Fruit fly (Drosophila melanogaster): Measurements from ENCODE around the gene TTLL1B.

Gene TTLL1B

dm6 chr3L:4624371-4625154, 23.5 kb upstream of the TTLL1B start (continued):
- peak; percentile 64 for TF ChIP-seq HmgD (GFP tag; optimal IDR thresholded peaks at IDR 0.05)
- peak; percentile 45; the same call in 1 of the 2 replicates for TF ChIP-seq dimm (GFP tag; IDR thresholded peaks at IDR 0.05)
- peak; percentile 69; the same call in 1 of the 2 replicates for TF ChIP-seq ro (GFP tag; IDR thresholded peaks at IDR 0.05)
- TF ChIP-seq maf-S (GFP tag; optimal IDR thresholded peaks at IDR 0.05) = peak; percentile 75
- TF ChIP-seq CG7839 (tag; optimal IDR thresholded peaks at IDR 0.05) = peak; percentile 95
- TF ChIP-seq Gsc (GFP tag; IDR thresholded peaks at IDR 0.05) = no peak; the same call in 1 of the 2 replicates
- TF ChIP-seq nau (GFP tag; optimal IDR thresholded peaks at IDR 0.05) = peak; percentile 82
- TF ChIP-seq CG9437 (GFP tag; optimal IDR thresholded peaks at IDR 0.05) = peak; percentile 88
- TF ChIP-seq CG16815 (GFP tag; optimal IDR thresholded peaks at IDR 0.05) = peak; percentile 80
- no peak for TF ChIP-seq twi (tag; optimal IDR thresholded peaks at IDR 0.05)
- TF ChIP-seq Bteb2 (GFP tag; optimal IDR thresholded peaks at IDR 0.05) = peak; percentile 67
- TF ChIP-seq Oli (tag; optimal IDR thresholded peaks at IDR 0.05) = peak; percentile 93
- TF ChIP-seq ind (GFP tag; optimal IDR thresholded peaks at IDR 0.05) = peak; percentile 90
- TF ChIP-seq yki (optimal IDR thresholded peaks at IDR 0.05) = no peak
- no peak for TF ChIP-seq tna (GFP tag; IDR thresholded peaks at IDR 0.05; ENCODE audit: partially characterized antibody)
- TF ChIP-seq amos (GFP tag; IDR thresholded peaks at IDR 0.05; ENCODE audit: partially characterized antibody) = no peak
- peak; percentile 65 for TF ChIP-seq CG6654 (GFP tag; optimal IDR thresholded peaks at IDR 0.05)
- TF ChIP-seq CG2875 (GFP tag; optimal IDR thresholded peaks at IDR 0.05) = peak; percentile 63
- peak; percentile 66 for TF ChIP-seq CG14667 (GFP tag; IDR thresholded peaks at IDR 0.05)
- peak; percentile 67 for TF ChIP-seq btn (GFP tag; optimal IDR thresholded peaks at IDR 0.05)
- TF ChIP-seq Gug (GFP tag; IDR thresholded peaks at IDR 0.05) = peak; percentile 77
- peak; percentile 66 for TF ChIP-seq CG18011 (GFP tag; optimal IDR thresholded peaks at IDR 0.05)
- TF ChIP-seq gce (GFP tag; IDR thresholded peaks at IDR 0.05) = peak; percentile 80
- peak; percentile 70 for TF ChIP-seq fd64A (GFP tag; optimal IDR thresholded peaks at IDR 0.05)
- no peak for TF ChIP-seq stwl (tag; optimal IDR thresholded peaks at IDR 0.05)
- TF ChIP-seq HLH54F (GFP tag; optimal IDR thresholded peaks at IDR 0.05) = peak; percentile 74
- peak; percentile 57 for TF ChIP-seq Mad (GFP tag; optimal IDR thresholded peaks at IDR 0.05)
- TF ChIP-seq Trl (optimal IDR thresholded peaks at IDR 0.05) = peak; percentile 60 to 65
- TF ChIP-seq Trl (GFP tag; optimal IDR thresholded peaks at IDR 0.05) = peak; percentile 56
- peak; percentile 81 for TF ChIP-seq CG4854 (GFP tag; optimal IDR thresholded peaks at IDR 0.05)
- TF ChIP-seq CG13894 (tag; optimal IDR thresholded peaks at IDR 0.05) = peak; percentile 71
- TF ChIP-seq bcd (GFP tag; optimal IDR thresholded peaks at IDR 0.05) = peak; percentile 90
- peak; percentile 50 for TF ChIP-seq kni (GFP tag; optimal IDR thresholded peaks at IDR 0.05)
- TF ChIP-seq CG10431 (GFP tag; optimal IDR thresholded peaks at IDR 0.05) = peak; percentile 43
- peak; percentile 91 for TF ChIP-seq Ssrp (tag; optimal IDR thresholded peaks at IDR 0.05)
- peak; percentile 75 for TF ChIP-seq CG1647 (GFP tag; optimal IDR thresholded peaks at IDR 0.05)
- peak; percentile 58 for TF ChIP-seq sd (tag; optimal IDR thresholded peaks at IDR 0.05)
- TF ChIP-seq crp (GFP tag; optimal IDR thresholded peaks at IDR 0.05) = peak in 1 of 2 experiments; percentile 37
- peak; percentile 88 for TF ChIP-seq Aef1 (GFP tag; IDR thresholded peaks at IDR 0.05)
- TF ChIP-seq CG6765 (GFP tag; optimal IDR thresholded peaks at IDR 0.05) = peak; percentile 65
- TF ChIP-seq CG15601 (tag; optimal IDR thresholded peaks at IDR 0.05) = peak; percentile 85
- peak; percentile 33; the same call in 1 of the 2 replicates for TF ChIP-seq NFAT (GFP tag; IDR thresholded peaks at IDR 0.05)
- TF ChIP-seq CG9727 (GFP tag; optimal IDR thresholded peaks at IDR 0.05) = peak; percentile 89
- TF ChIP-seq CG2202 (tag; optimal IDR thresholded peaks at IDR 0.05) = peak; percentile 56
- peak; percentile 77 for TF ChIP-seq CG4730 (GFP tag; IDR thresholded peaks at IDR 0.05)
- TF ChIP-seq CG42726 (GFP tag; IDR thresholded peaks at IDR 0.05; ENCODE audit: partially characterized antibody) = no peak
- peak; percentile 96 for TF ChIP-seq CG17361 (GFP tag; IDR thresholded peaks at IDR 0.05)
- peak; percentile 73 for TF ChIP-seq ab (GFP tag; optimal IDR thresholded peaks at IDR 0.05)
- TF ChIP-seq Adf1 (GFP tag; IDR thresholded peaks at IDR 0.05) = peak; percentile 19; the same call in 1 of the 2 replicates

Data from whole organism, embryonic.